Worm (Caenorhabditis elegans) whole organism, late embryonic: ENCODE measurements around the gene map-1.

Experiments used
- K09A11.1 ChIP-seq: sonication (generic microtip); optimal IDR thresholded peaks from 2 replicates; lab custom pipeline; 2017; ENCODE audit warnings: antibody characterized with exemption, mild to moderate bottlenecking, missing genetic modification characterization, missing compliant biosample characterization; ENCODE audit not compliant: insufficient read depth
- T23F11.4 ChIP-seq: fragments of 200-800 bp; sonication (Bioruptor generic); optimal IDR thresholded peaks from 2 replicates; lab custom pipeline; 2018; ENCODE audit warnings: mild to moderate bottlenecking, missing genetic modification characterization, missing compliant biosample characterization
- ama-1 ChIP-seq: fragments of 150-350 bp; optimal IDR thresholded peaks from 2 replicates; lab custom pipeline; 2014
- ceh-14 ChIP-seq: sonication (generic microtip); optimal IDR thresholded peaks from 2 replicates; lab custom pipeline; 2016; ENCODE audit warnings: missing genotype, missing genetic modification characterization, missing compliant biosample characterization
- ceh-18 ChIP-seq: sonication (generic microtip); optimal IDR thresholded peaks from 2 replicates; lab custom pipeline; 2016; ENCODE audit warnings: missing genetic modification characterization, missing compliant biosample characterization
- ceh-2 ChIP-seq: sonication (generic microtip); optimal IDR thresholded peaks from 2 replicates; lab custom pipeline; 2016; ENCODE audit warnings: missing genotype, missing genetic modification characterization, missing compliant biosample characterization
- ceh-30 ChIP-seq: fragments of 150-350 bp; optimal IDR thresholded peaks from 2 replicates; lab custom pipeline; 2014; ENCODE audit warnings: missing biosample characterization, missing genetic modification characterization
- ceh-31 ChIP-seq: sonication (generic microtip); optimal IDR thresholded peaks from 2 replicates; lab custom pipeline; 2016; ENCODE audit warnings: missing genetic modification characterization, missing compliant biosample characterization
- ceh-34 ChIP-seq: sonication (generic microtip); optimal IDR thresholded peaks from 2 replicates; lab custom pipeline; 2016; ENCODE audit warnings: mild to moderate bottlenecking, missing genetic modification characterization, missing compliant biosample characterization
- ceh-45 ChIP-seq: fragments of 200-800 bp; sonication (Bioruptor generic); IDR thresholded peaks from 2 replicates; pipeline ENCODE4 v1.3.6; 2022; ENCODE audit warnings: missing genetic modification reagents, missing genetic modification characterization, missing compliant biosample characterization
- ceh-48 ChIP-seq: sonication (generic microtip); optimal IDR thresholded peaks from 2 replicates; lab custom pipeline; 2016; ENCODE audit warnings: missing genetic modification characterization, inconsistent platforms, missing compliant biosample characterization
- dmd-4 ChIP-seq: sonication (generic microtip); optimal IDR thresholded peaks from 2 replicates; lab custom pipeline; 2016; ENCODE audit warnings: borderline replicate concordance, missing genetic modification characterization, missing compliant biosample characterization
- elt-2 ChIP-seq: sonication (generic microtip); optimal IDR thresholded peaks from 2 replicates; lab custom pipeline; 2016; ENCODE audit warnings: missing genetic modification reagents, missing genetic modification characterization, missing compliant biosample characterization
- ets-4 ChIP-seq: sonication (generic microtip); optimal IDR thresholded peaks from 2 replicates; lab custom pipeline; 2016; ENCODE audit warnings: missing genetic modification characterization, missing compliant biosample characterization
- eyg-1 ChIP-seq: sonication (generic microtip); optimal IDR thresholded peaks from 2 replicates; lab custom pipeline; 2016; ENCODE audit warnings: missing genotype, missing genetic modification characterization, missing compliant biosample characterization
- gmeb-2 ChIP-seq: sonication (generic microtip); optimal IDR thresholded peaks from 2 replicates; lab custom pipeline; 2016; ENCODE audit warnings: missing genetic modification characterization, inconsistent platforms, missing compliant biosample characterization
- hlh-6 ChIP-seq: sonication (generic microtip); optimal IDR thresholded peaks from 2 replicates; lab custom pipeline; 2016; ENCODE audit warnings: missing genotype, missing genetic modification characterization, missing compliant biosample characterization
- hlh-8 ChIP-seq: sonication (generic microtip); optimal IDR thresholded peaks from 2 replicates; lab custom pipeline; 2016; ENCODE audit warnings: missing genotype, missing genetic modification characterization, missing compliant biosample characterization
- madf-2 ChIP-seq: sonication (generic microtip); optimal IDR thresholded peaks from 2 replicates; lab custom pipeline; 2017; ENCODE audit warnings: missing genetic modification characterization, missing compliant biosample characterization
- mec-3 ChIP-seq: sonication (generic microtip); optimal IDR thresholded peaks from 2 replicates; lab custom pipeline; 2016; ENCODE audit warnings: borderline replicate concordance, missing genetic modification characterization, missing compliant biosample characterization
- nfya-1 ChIP-seq: sonication (generic microtip); optimal IDR thresholded peaks from 2 replicates; lab custom pipeline; 2017; ENCODE audit warnings: missing genetic modification characterization, mild to moderate bottlenecking, missing compliant biosample characterization, antibody characterized with exemption, moderate library complexity
- nhr-11 ChIP-seq: fragments of 150-350 bp; optimal IDR thresholded peaks from 2 replicates; lab custom pipeline; 2014; ENCODE audit warnings: missing biosample characterization, missing genetic modification characterization
- nhr-232 ChIP-seq: sonication (generic microtip); optimal IDR thresholded peaks from 2 replicates; lab custom pipeline; 2016; ENCODE audit warnings: missing genetic modification characterization, missing compliant biosample characterization
- odd-2 ChIP-seq: sonication (generic microtip); optimal IDR thresholded peaks from 2 replicates; lab custom pipeline; 2017; ENCODE audit warnings: antibody characterized with exemption, mild to moderate bottlenecking, missing genetic modification characterization, missing compliant biosample characterization
- pat-9 ChIP-seq: fragments of 200-800 bp; sonication (Bioruptor generic); optimal IDR thresholded peaks from 2 replicates; lab custom pipeline; 2018; ENCODE audit warnings: mild to moderate bottlenecking, missing genetic modification characterization, moderate library complexity, missing compliant biosample characterization
- pax-1 ChIP-seq: fragments of 150-350 bp; optimal IDR thresholded peaks from 2 replicates; lab custom pipeline; 2014; ENCODE audit warnings: missing biosample characterization, missing genetic modification characterization
- pqm-1 ChIP-seq: sonication (generic microtip); optimal IDR thresholded peaks from 2 replicates; lab custom pipeline; 2016; ENCODE audit warnings: missing genetic modification characterization, missing compliant biosample characterization
- pros-1 ChIP-seq: fragments of 150-350 bp; optimal IDR thresholded peaks from 2 replicates; lab custom pipeline; 2014; ENCODE audit warnings: missing biosample characterization, missing genetic modification reagents, missing genetic modification characterization
- ref-2 ChIP-seq: sonication (generic microtip); optimal IDR thresholded peaks from 2 replicates; lab custom pipeline; 2016; ENCODE audit warnings: missing genetic modification characterization, missing compliant biosample characterization
- sdc-2 ChIP-seq: sonication (generic microtip); optimal IDR thresholded peaks from 2 replicates; lab custom pipeline; 2016; ENCODE audit warnings: missing genotype, missing genetic modification characterization, missing compliant biosample characterization
- syd-9 ChIP-seq: sonication (generic microtip); optimal IDR thresholded peaks from 2 replicates; lab custom pipeline; 2016; ENCODE audit warnings: mild to moderate bottlenecking, missing genetic modification characterization, moderate library complexity, missing compliant biosample characterization
- tbx-2 ChIP-seq: sonication (generic microtip); optimal IDR thresholded peaks from 2 replicates; lab custom pipeline; 2016; ENCODE audit warnings: missing genetic modification characterization, missing compliant biosample characterization
- tbx-7 ChIP-seq: sonication (generic microtip); optimal IDR thresholded peaks from 2 replicates; lab custom pipeline; 2016; ENCODE audit warnings: missing genotype, missing genetic modification characterization, missing compliant biosample characterization
- ttx-3 ChIP-seq: sonication (generic microtip); optimal IDR thresholded peaks from 2 replicates; lab custom pipeline; 2016; ENCODE audit warnings: missing genetic modification reagents, missing genetic modification characterization, missing compliant biosample characterization
- unc-3 ChIP-seq, 2 experiments: fragments of 200-800 bp in 1 of 2; sonication (Bioruptor generic) in 1 of 2; sonication (generic microtip) in 1 of 2; conservative IDR thresholded peaks in 1 of 2; optimal IDR thresholded peaks in 1 of 2; 2 replicates each; pipeline versions ENCODE4 v1.3.6 to Lab custom; 2016 to 2022; ENCODE audit warnings: missing compliant biosample characterization in 2 of 2, missing genetic modification characterization in 2 of 2, missing genetic modification reagents in 1 of 2
- unc-55 ChIP-seq: sonication (generic microtip); optimal IDR thresholded peaks from 2 replicates; lab custom pipeline; 2017; ENCODE audit warnings: missing biosample characterization, missing genetic modification reagents, missing genetic modification characterization
- unc-86 ChIP-seq: sonication (generic microtip); optimal IDR thresholded peaks from 2 replicates; lab custom pipeline; 2016; ENCODE audit warnings: missing genetic modification characterization, missing compliant biosample characterization
- zip-5 ChIP-seq: sonication (generic microtip); optimal IDR thresholded peaks from 2 replicates; lab custom pipeline; 2016; ENCODE audit warnings: missing genetic modification characterization, missing compliant biosample characterization

Gene map-1

DNA sequence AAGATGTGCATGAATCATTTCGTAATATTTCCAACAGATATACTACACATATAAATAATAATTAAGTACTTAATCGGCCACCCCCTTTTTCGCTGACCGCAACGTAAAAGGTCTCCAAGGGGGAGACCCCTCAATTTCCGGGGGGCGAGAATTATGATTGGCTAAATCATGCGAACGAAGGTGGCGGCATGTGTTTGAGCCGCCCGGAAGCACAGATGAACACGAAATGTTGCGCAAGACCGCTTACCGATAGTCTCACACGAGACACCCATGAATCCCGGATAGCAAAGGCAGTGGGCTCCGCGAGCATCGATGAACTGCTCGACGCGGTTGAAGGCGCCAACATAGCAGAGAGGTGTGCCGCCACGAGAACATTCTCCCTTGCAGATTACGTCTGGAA lies 21.6 kb downstream of the map-1 start:
- TF ChIP-seq syd-9 (tag; lab: Kevin White, UChicago) (no peak), tbx-7 (tag; lab: Kevin White, UChicago) (no peak), nhr-232 (tag; lab: Kevin White, UChicago) (no peak), ceh-18 (no peak), nhr-11 (tag; lab: Kevin White, UChicago) (no peak), hlh-8 (tag; lab: Kevin White, UChicago) (no peak), odd-2 (tag; lab: Kevin White, UChicago) (no peak), ceh-2 (tag; lab: Kevin White, UChicago) (no peak), elt-2 (tag; lab: Kevin White, UChicago) (no peak), ceh-30 (tag; lab: Kevin White, UChicago) (no peak), ceh-48 (no peak), eyg-1 (tag; lab: Kevin White, UChicago) (no peak), ama-1 (no peak)

DNA sequence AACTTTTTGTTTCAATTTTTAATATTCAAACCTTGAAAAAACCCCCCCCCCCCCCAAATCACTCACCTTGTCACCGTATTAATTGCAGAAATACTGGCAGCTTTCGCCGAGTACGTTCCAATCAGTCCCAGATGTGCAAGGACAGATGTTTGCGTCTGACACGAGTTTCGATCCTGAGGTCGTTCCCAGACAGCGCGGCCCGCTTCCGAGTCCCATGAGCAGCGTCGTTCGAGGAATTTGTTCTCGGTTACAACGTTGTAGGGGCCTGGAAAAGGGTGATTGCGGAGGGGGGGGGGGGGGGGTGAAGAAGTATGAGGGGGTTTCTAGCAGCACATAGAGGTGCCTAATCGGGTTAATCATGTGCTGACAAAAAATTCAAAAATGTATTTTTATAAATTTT lies 23.8 kb downstream of the map-1 start:
- TF ChIP-seq pqm-1 (no peak), hlh-6 (tag; lab: Kevin White, UChicago) (no peak), T23F11.4 (GFP tag; lab: Kevin White, UChicago) (no peak), tbx-7 (tag; lab: Kevin White, UChicago) (no peak), unc-86 (tag; lab: Kevin White, UChicago) (no peak), pros-1 (no peak), ceh-34 (tag; lab: Kevin White, UChicago) (no peak), ttx-3 (tag; lab: Kevin White, UChicago) (no peak), ceh-30 (tag; lab: Kevin White, UChicago) (no peak), mec-3 (no peak), ceh-45 (GFP tag; lab: Robert Waterston, UW) (no peak), dmd-4 (tag; lab: Kevin White, UChicago) (no peak), K09A11.1 (tag; lab: Kevin White, UChicago) (no peak), nhr-11 (tag; lab: Kevin White, UChicago) (no peak), tbx-2 (no peak), unc-3 (GFP tag; conservative IDR thresholded peaks at IDR 0.05; lab: Robert Waterston, UW) (no peak), unc-3 (tag; optimal IDR thresholded peaks at IDR 0.05; lab: Kevin White, UChicago) (no peak), nfya-1 (tag; lab: Kevin White, UChicago) (no peak)
- TF ChIP-seq, all 69 proteins: peak for 0

DNA sequence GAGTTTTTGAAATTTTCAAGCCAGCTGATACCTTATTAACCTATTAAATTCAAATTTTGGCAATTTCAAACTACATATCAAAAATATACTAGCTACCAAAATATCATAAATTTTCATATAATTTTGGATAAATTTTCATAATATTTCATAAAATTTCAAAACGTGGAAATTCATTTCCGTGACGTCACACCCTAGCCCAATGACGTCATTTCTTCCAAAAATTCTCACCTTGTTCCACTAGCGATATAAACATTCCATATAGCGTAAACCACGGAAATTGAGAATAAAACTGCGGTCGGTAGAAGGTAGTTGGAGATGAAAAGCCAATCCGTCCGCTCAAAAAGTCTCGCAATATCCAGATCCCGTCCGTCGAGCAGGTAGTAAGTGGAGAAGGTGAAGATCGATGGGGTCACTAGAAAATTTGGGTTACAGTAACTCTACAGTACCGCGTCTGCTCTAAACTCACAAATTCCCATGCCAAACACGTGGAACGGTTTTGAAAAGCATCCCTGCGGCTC lies 25.5 kb downstream of the map-1 start:
- TF ChIP-seq pat-9 (tag; lab: Kevin White, UChicago) (no peak), eyg-1 (tag; lab: Kevin White, UChicago) (no peak), ets-4 (tag; lab: Kevin White, UChicago) (no peak), nfya-1 (tag; lab: Kevin White, UChicago) (no peak), ceh-14 (no peak), hlh-6 (tag; lab: Kevin White, UChicago) (no peak), unc-55 (no peak), unc-86 (tag; lab: Kevin White, UChicago) (no peak), zip-5 (tag; lab: Kevin White, UChicago) (no peak), sdc-2 (tag; lab: Kevin White, UChicago) (no peak), ceh-31 (tag; lab: Kevin White, UChicago) (no peak), pros-1 (no peak), ref-2 (tag; lab: Kevin White, UChicago) (no peak), pqm-1 (no peak)

ce11 chrIV:3659951-3660350 lies 26.7 kb downstream of the map-1 start:
- TF ChIP-seq nhr-11 (tag; lab: Kevin White, UChicago) (no peak), ceh-30 (tag; lab: Kevin White, UChicago) (no peak), madf-2 (tag; lab: Kevin White, UChicago) (no peak), gmeb-2 (no peak), ref-2 (tag; lab: Kevin White, UChicago) (no peak), pax-1 (no peak)
